Worm (Caenorhabditis elegans) whole organism, L4 larva: ENCODE results near the gene ref-2.

Source experiments
- D1046.2 ChIP-seq: fragments of 200-800 bp; sonication (Bioruptor generic); IDR thresholded peaks from 2 replicates; pipeline ENCODE4 v1.3.6; 2022; ENCODE audit warnings: missing genetic modification characterization, missing compliant biosample characterization
- F26F4.8 ChIP-seq: fragments of 200-800 bp; sonication (Bioruptor generic); conservative IDR thresholded peaks from 2 replicates; pipeline ENCODE4 v1.3.6; 2022; ENCODE audit warnings: missing genetic modification characterization, missing compliant biosample characterization
- F37D6.2 ChIP-seq: sonication (generic microtip); optimal IDR thresholded peaks from 2 replicates; lab custom pipeline; 2016; ENCODE audit warnings: mild to moderate bottlenecking, missing genetic modification characterization, missing compliant biosample characterization
- R02D3.7 ChIP-seq: fragments of 150-350 bp; sonication (generic microtip); optimal IDR thresholded peaks from 3 replicates; lab custom pipeline; 2014; ENCODE audit warnings: missing biosample characterization, missing genetic modification characterization
- Y5F2A.4 ChIP-seq: fragments of 200-800 bp; sonication (Bioruptor generic); optimal IDR thresholded peaks from 2 replicates; lab custom pipeline; 2018; ENCODE audit warnings: mild to moderate bottlenecking, missing genetic modification characterization, missing compliant biosample characterization
- ZK337.2 ChIP-seq: fragments of 200-800 bp; sonication (Bioruptor generic); IDR thresholded peaks from 2 replicates; pipeline ENCODE4 v1.3.6; 2022; ENCODE audit warnings: missing genetic modification reagents, missing genetic modification characterization, missing compliant biosample characterization
- aly-2 ChIP-seq: sonication (generic microtip); optimal IDR thresholded peaks from 2 replicates; lab custom pipeline; 2018; ENCODE audit warnings: missing biosample characterization, missing genetic modification characterization
- arid-1 ChIP-seq: fragments of 200-800 bp; sonication (Bioruptor generic); conservative IDR thresholded peaks from 2 replicates; pipeline ENCODE4 v1.3.6; 2022; ENCODE audit warnings: missing genetic modification reagents, missing genetic modification characterization, missing compliant biosample characterization
- attf-4 ChIP-seq: sonication (generic microtip); optimal IDR thresholded peaks from 3 replicates; lab custom pipeline; 2017; ENCODE audit warnings: missing biosample characterization, missing genetic modification characterization
- ceh-28 ChIP-seq: fragments of 150-350 bp; optimal IDR thresholded peaks from 2 replicates; lab custom pipeline; 2014; ENCODE audit warnings: missing biosample characterization, missing genetic modification reagents, missing genetic modification characterization
- ces-1 ChIP-seq: fragments of 150-350 bp; sonication (generic microtip); optimal IDR thresholded peaks from 4 replicates; lab custom pipeline; 2014; ENCODE audit warnings: missing biosample characterization, missing genetic modification reagents, missing genetic modification characterization
- cey-2 ChIP-seq: sonication (generic microtip); optimal IDR thresholded peaks from 3 replicates; lab custom pipeline; 2017; ENCODE audit warnings: missing genetic modification characterization, mild to moderate bottlenecking, missing compliant biosample characterization, antibody characterized with exemption, borderline replicate concordance; ENCODE audit not compliant: insufficient read depth
- ctbp-1 ChIP-seq: fragments of 200-800 bp; sonication (Bioruptor generic); IDR thresholded peaks from 2 replicates; pipeline ENCODE4 v1.3.6; 2022; ENCODE audit warnings: missing genetic modification reagents, missing genetic modification characterization, missing compliant biosample characterization
- daf-12 ChIP-seq: fragments of 150-350 bp; optimal IDR thresholded peaks from 2 replicates; lab custom pipeline; 2014; ENCODE audit warnings: missing biosample characterization, missing genetic modification reagents, missing genetic modification characterization
- daf-19 ChIP-seq: fragments of 200-800 bp; sonication (Bioruptor generic); conservative IDR thresholded peaks from 2 replicates; pipeline ENCODE4 v1.3.6; 2022; ENCODE audit warnings: missing genetic modification characterization, missing compliant biosample characterization
- daf-8 ChIP-seq: fragments of 200-800 bp; sonication (Bioruptor generic); IDR thresholded peaks from 2 replicates; pipeline ENCODE4 v1.3.6; 2022; ENCODE audit warnings: missing genetic modification characterization, missing compliant biosample characterization
- dmd-6 ChIP-seq: fragments of 200-800 bp; sonication (Bioruptor generic); IDR thresholded peaks from 2 replicates; pipeline ENCODE4 v1.3.6; 2022; ENCODE audit warnings: missing genetic modification reagents, missing genetic modification characterization, missing compliant biosample characterization
- dmd-9 ChIP-seq: fragments of 200-800 bp; sonication (Bioruptor generic); IDR thresholded peaks from 2 replicates; pipeline ENCODE4 v1.3.6; 2022; ENCODE audit warnings: missing genetic modification reagents, missing genetic modification characterization, missing compliant biosample characterization
- dpl-1 ChIP-seq: fragments of 150-350 bp; optimal IDR thresholded peaks from 2 replicates; lab custom pipeline; 2014; ENCODE audit warnings: missing biosample characterization, missing genetic modification reagents, missing genetic modification characterization
- duxl-1 ChIP-seq: sonication (generic microtip); optimal IDR thresholded peaks from 2 replicates; lab custom pipeline; 2016; ENCODE audit warnings: mild to moderate bottlenecking, missing genetic modification characterization, moderate library complexity, missing compliant biosample characterization; ENCODE audit not compliant: poor library complexity
- dve-1 ChIP-seq: sonication (generic microtip); optimal IDR thresholded peaks from 2 replicates; lab custom pipeline; 2017; ENCODE audit warnings: antibody characterized with exemption, mild to moderate bottlenecking, missing genetic modification characterization, missing compliant biosample characterization; ENCODE audit not compliant: insufficient read depth
- egl-43 ChIP-seq: fragments of 200-800 bp; sonication (Bioruptor generic); IDR thresholded peaks from 2 replicates; pipeline ENCODE4 v1.3.6; 2022; ENCODE audit warnings: missing genetic modification reagents, missing genetic modification characterization, missing compliant biosample characterization
- fos-1 ChIP-seq: fragments of 150-350 bp; optimal IDR thresholded peaks from 2 replicates; lab custom pipeline; 2014; ENCODE audit warnings: missing biosample characterization, missing genetic modification characterization
- gei-8 ChIP-seq: fragments of 200-800 bp; sonication (Bioruptor generic); optimal IDR thresholded peaks from 2 replicates; lab custom pipeline; 2018; ENCODE audit warnings: mild to moderate bottlenecking, missing genetic modification characterization, missing compliant biosample characterization
- hlh-11 ChIP-seq: fragments of 200-800 bp; sonication (Bioruptor generic); optimal IDR thresholded peaks from 2 replicates; lab custom pipeline; 2018; ENCODE audit warnings: mild to moderate bottlenecking, missing genetic modification characterization, missing compliant biosample characterization
- hlh-30 ChIP-seq: sonication (generic microtip); optimal IDR thresholded peaks from 2 replicates; lab custom pipeline; 2017; ENCODE audit warnings: antibody characterized with exemption, mild to moderate bottlenecking, missing genetic modification characterization, missing compliant biosample characterization; ENCODE audit not compliant: insufficient read depth
- jun-1 ChIP-seq: fragments of 150-350 bp; optimal IDR thresholded peaks from 2 replicates; lab custom pipeline; 2014; ENCODE audit warnings: missing biosample characterization, missing genetic modification reagents, missing genetic modification characterization
- lin-29 ChIP-seq: fragments of 200-800 bp; sonication (Bioruptor generic); IDR thresholded peaks from 2 replicates; pipeline ENCODE4 v1.3.6; 2022; ENCODE audit warnings: missing genetic modification reagents, missing genetic modification characterization, missing compliant biosample characterization
- lin-39 ChIP-seq: fragments of 150-350 bp; optimal IDR thresholded peaks from 2 replicates; lab custom pipeline; 2014; ENCODE audit warnings: missing biosample characterization, missing genetic modification reagents, missing genetic modification characterization
- lsy-2 ChIP-seq, 2 experiments: fragments of 150-350 bp in 1 of 2; sonication (generic microtip) in 1 of 2; optimal IDR thresholded peaks; 2 replicates each; lab custom pipeline; 2014 to 2017; ENCODE audit warnings: missing biosample characterization in 2 of 2, missing genetic modification characterization in 2 of 2
- madf-5 ChIP-seq, 2 experiments: fragments of 200-800 bp; sonication (Bioruptor generic); IDR thresholded peaks; 2 replicates each; pipeline ENCODE4 v1.3.6; 2022; ENCODE audit warnings: missing compliant biosample characterization in 2 of 2, missing genetic modification characterization in 2 of 2
- mdl-1 ChIP-seq, 2 experiments: fragments of 150-350 bp in 1 of 2; sonication (generic microtip) in 1 of 2; optimal IDR thresholded peaks; 2 replicates each; lab custom pipeline; 2014 to 2017; ENCODE audit warnings: missing biosample characterization in 2 of 2, missing genetic modification characterization in 2 of 2
- mdt-29 ChIP-seq: fragments of 200-800 bp; sonication (Bioruptor generic); IDR thresholded peaks from 2 replicates; pipeline ENCODE4 v1.3.6; 2022; ENCODE audit warnings: missing genetic modification reagents, missing genetic modification characterization, missing compliant biosample characterization
- mep-1 ChIP-seq: fragments of 150-350 bp; sonication (generic microtip); optimal IDR thresholded peaks from 3 replicates; lab custom pipeline; 2014; ENCODE audit warnings: missing biosample characterization, missing genetic modification characterization
- nhr-102 ChIP-seq: sonication (generic microtip); optimal IDR thresholded peaks from 2 replicates; lab custom pipeline; 2016; ENCODE audit warnings: mild to moderate bottlenecking, missing genetic modification characterization, moderate library complexity, missing compliant biosample characterization
- nhr-111 ChIP-seq: fragments of 200-800 bp; sonication (Bioruptor generic); optimal IDR thresholded peaks from 2 replicates; lab custom pipeline; 2018; ENCODE audit warnings: mild to moderate bottlenecking, missing genetic modification characterization, missing compliant biosample characterization
- nhr-25 ChIP-seq: sonication (generic microtip); optimal IDR thresholded peaks from 2 replicates; lab custom pipeline; 2017; ENCODE audit warnings: missing genetic modification characterization, mild to moderate bottlenecking, missing compliant biosample characterization, antibody characterized with exemption, moderate library complexity, borderline replicate concordance; ENCODE audit not compliant: insufficient read depth
- nhr-28 ChIP-seq: fragments of 150-350 bp; optimal IDR thresholded peaks from 2 replicates; lab custom pipeline; 2014; ENCODE audit warnings: missing biosample characterization, missing genetic modification characterization
- nhr-48 ChIP-seq: sonication (generic microtip); optimal IDR thresholded peaks from 2 replicates; lab custom pipeline; 2016; ENCODE audit warnings: mild to moderate bottlenecking, missing genetic modification characterization, missing compliant biosample characterization
- nhr-77 ChIP-seq: fragments of 150-350 bp; optimal IDR thresholded peaks from 2 replicates; lab custom pipeline; 2014; ENCODE audit warnings: missing biosample characterization, missing genetic modification characterization
- php-3 ChIP-seq: fragments of 200-800 bp; sonication (Bioruptor generic); IDR thresholded peaks from 2 replicates; pipeline ENCODE4 v1.3.6; 2022; ENCODE audit warnings: missing genetic modification reagents, missing genetic modification characterization, missing compliant biosample characterization
- rbr-2 ChIP-seq: sonication (generic microtip); optimal IDR thresholded peaks from 2 replicates; lab custom pipeline; 2016; ENCODE audit warnings: missing genotype, missing genetic modification characterization, missing compliant biosample characterization
- sdz-12 ChIP-seq: fragments of 200-800 bp; sonication (Bioruptor generic); optimal IDR thresholded peaks from 2 replicates; lab custom pipeline; 2018; ENCODE audit warnings: mild to moderate bottlenecking, missing genetic modification characterization, missing compliant biosample characterization
- skn-1 ChIP-seq: fragments of 150-350 bp; optimal IDR thresholded peaks from 2 replicates; lab custom pipeline; 2014; ENCODE audit warnings: missing biosample characterization, missing genetic modification characterization
- snpc-1.2 ChIP-seq: fragments of 200-800 bp; sonication (Bioruptor generic); IDR thresholded peaks from 2 replicates; pipeline ENCODE4 v1.3.6; 2022; ENCODE audit warnings: missing genetic modification reagents, missing genetic modification characterization, missing compliant biosample characterization
- spr-1 ChIP-seq: sonication (generic microtip); optimal IDR thresholded peaks from 2 replicates; lab custom pipeline; 2016; ENCODE audit warnings: mild to moderate bottlenecking, missing genetic modification characterization, missing compliant biosample characterization
- tra-1 ChIP-seq: fragments of 200-800 bp; sonication (Bioruptor generic); IDR thresholded peaks from 2 replicates; pipeline ENCODE4 v1.3.6; 2022; ENCODE audit warnings: missing genetic modification reagents, missing genetic modification characterization, missing compliant biosample characterization
- zfp-2 ChIP-seq: sonication (generic microtip); optimal IDR thresholded peaks from 2 replicates; lab custom pipeline; 2016; ENCODE audit warnings: mild to moderate bottlenecking, missing genetic modification characterization, missing compliant biosample characterization
- zfp-3 ChIP-seq: fragments of 200-800 bp; sonication (Bioruptor generic); conservative IDR thresholded peaks from 2 replicates; pipeline ENCODE4 v1.3.6; 2022; ENCODE audit warnings: missing genetic modification reagents, missing genetic modification characterization, missing compliant biosample characterization

The ref-2 gene

DNA sequence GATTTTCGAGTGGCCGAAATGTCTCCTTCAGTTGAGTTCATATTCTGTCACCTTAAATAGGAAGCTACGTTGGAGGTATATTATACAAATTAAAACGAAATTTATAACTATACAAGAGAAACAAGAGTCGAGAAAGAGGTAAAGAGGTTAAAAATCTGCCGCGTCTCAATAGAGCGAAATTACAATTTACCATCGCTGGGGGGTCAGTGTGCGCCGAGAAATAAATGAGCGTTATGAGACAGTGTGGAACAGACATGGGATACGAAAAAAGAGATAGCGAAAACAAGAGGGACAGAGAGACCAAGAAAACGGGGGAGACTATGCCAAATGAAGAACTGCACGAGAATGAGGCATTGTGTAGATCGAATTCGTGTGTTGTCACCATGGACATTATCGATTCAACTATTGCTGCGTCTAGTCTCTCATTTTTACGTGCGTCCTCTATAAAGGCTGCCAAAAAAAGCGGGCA, 43.9 kb downstream of the ref-2 start, which contains the start of gene ZK154.5 (continued):
- no peak for TF ChIP-seq D1046.2
- no peak for TF ChIP-seq nhr-102 (tag; lab: Kevin White, UChicago)

DNA sequence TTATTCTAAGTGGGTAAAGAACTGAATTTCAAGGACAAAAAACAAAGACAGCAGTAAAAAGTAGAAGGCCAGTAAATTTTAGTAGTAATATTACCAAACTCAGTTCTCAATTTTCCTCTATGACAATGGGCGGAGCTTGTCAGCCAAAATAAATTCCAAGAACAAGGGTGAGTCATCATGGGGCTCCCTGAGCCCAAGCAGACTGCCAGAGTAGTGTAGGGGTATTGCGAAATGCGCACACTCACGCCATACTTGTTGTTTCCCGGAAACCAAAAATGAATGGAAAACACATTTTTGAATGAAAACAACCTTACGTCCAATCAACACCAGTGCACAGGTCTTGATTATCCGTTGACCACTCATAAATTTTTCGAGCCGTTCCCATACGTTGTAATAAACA, 47.8 kb downstream of the ref-2 start:
- TF ChIP-seq daf-12 (tag; lab: Kevin White, UChicago): no peak
- no peak for TF ChIP-seq snpc-1.2
- no peak for TF ChIP-seq aly-2 (tag; lab: Kevin White, UChicago)
- TF ChIP-seq arid-1 (GFP tag; lab: Robert Waterston, UW): no peak
- TF ChIP-seq php-3 (GFP tag; lab: Robert Waterston, UW): no peak
- TF ChIP-seq hlh-11: peak; percentile 33
- TF ChIP-seq hlh-30 (tag; lab: Kevin White, UChicago): peak; percentile 38
- TF ChIP-seq spr-1 (tag; lab: Kevin White, UChicago): no peak
- TF ChIP-seq egl-43 (GFP tag; lab: Robert Waterston, UW): no peak
- no peak for TF ChIP-seq cey-2 (tag; lab: Kevin White, UChicago)
- TF ChIP-seq daf-19 (GFP tag; lab: Robert Waterston, UW): 0 out of 2 replicates have a peak, but pooled peaks have one; percentile 21
- peak; percentile 8 for TF ChIP-seq dpl-1 (GFP tag; lab: Kevin White, UChicago)
- no peak for TF ChIP-seq sdz-12 (GFP tag; lab: Kevin White, UChicago)
- no peak for TF ChIP-seq nhr-77 (tag; lab: Kevin White, UChicago)
- no peak for TF ChIP-seq nhr-48
- TF ChIP-seq attf-4: no peak
- no peak for TF ChIP-seq jun-1
- TF ChIP-seq zfp-2: no peak
- peak; percentile 58 for TF ChIP-seq F37D6.2 (tag; lab: Kevin White, UChicago)
- TF ChIP-seq ctbp-1 (GFP tag; lab: Robert Waterston, UW): 0 out of 2 replicates have a peak, but pooled peaks have one; percentile 17
- TF ChIP-seq tra-1 (GFP tag; lab: Robert Waterston, UW): no peak
- no peak for TF ChIP-seq nhr-25
- no peak for TF ChIP-seq lin-29 (GFP tag; lab: Robert Waterston, UW)
- no peak for TF ChIP-seq gei-8 (GFP tag; lab: Kevin White, UChicago)
- no peak for TF ChIP-seq zfp-3
- no peak for TF ChIP-seq ZK337.2
- no peak for TF ChIP-seq duxl-1 (tag; lab: Kevin White, UChicago)
- peak in 1 of 2 experiments; percentile 60 for TF ChIP-seq lsy-2 (tag; optimal IDR thresholded peaks at IDR 0.05; lab: Kevin White, UChicago)
- no peak for TF ChIP-seq Y5F2A.4 (GFP tag; lab: Kevin White, UChicago)
- peak; percentile 52 for TF ChIP-seq mep-1
- peak in 1 of 2 experiments; percentile 55 for TF ChIP-seq mdl-1 (tag; optimal IDR thresholded peaks at IDR 0.05; lab: Kevin White, UChicago)
- no peak for TF ChIP-seq ceh-28 (tag; lab: Kevin White, UChicago)
- no peak for TF ChIP-seq R02D3.7
- TF ChIP-seq mdt-29 (GFP tag; lab: Robert Waterston, UW): no peak
- TF ChIP-seq nhr-28 (tag; lab: Kevin White, UChicago): no peak
- TF ChIP-seq madf-5 (GFP tag; IDR thresholded peaks at IDR 0.05; lab: Robert Waterston, UW): no peak
- peak; percentile 64 for TF ChIP-seq rbr-2
- no peak for TF ChIP-seq dmd-6 (GFP tag; lab: Robert Waterston, UW)
- no peak for TF ChIP-seq dve-1
- no peak for TF ChIP-seq lin-39 (tag; lab: Kevin White, UChicago)
- TF ChIP-seq dmd-9 (GFP tag; lab: Robert Waterston, UW): no peak
- TF ChIP-seq F26F4.8 (GFP tag; lab: Robert Waterston, UW): no peak
- TF ChIP-seq daf-8 (GFP tag; lab: Robert Waterston, UW): no peak
- no peak for TF ChIP-seq fos-1 (tag; lab: Kevin White, UChicago)
- no peak for TF ChIP-seq ces-1 (GFP tag; lab: Kevin White, UChicago)
- no peak for TF ChIP-seq nhr-111
- no peak for TF ChIP-seq skn-1
